Fruit fly (Drosophila melanogaster) whole organism, prepupa: ENCODE measurements around the gene CG46320.

Experiments
- CG10631 ChIP-seq: fragments of 200-800 bp; sonication (Bioruptor generic); optimal IDR thresholded peaks from 2 replicates; lab custom pipeline; 2016; ENCODE audit warnings: missing biosample characterization, missing genetic modification characterization
- CG10669 ChIP-seq: fragments of 200-800 bp; sonication (Bioruptor generic); optimal IDR thresholded peaks from 3 replicates; lab custom pipeline; 2018; ENCODE audit warnings: missing biosample characterization, mild to moderate bottlenecking, missing genetic modification characterization, moderate library complexity
- CG11294 ChIP-seq: fragments of 200-800 bp; sonication (Bioruptor generic); IDR thresholded peaks from 2 replicates; pipeline ENCODE4 v1.3.6; 2022; ENCODE audit warnings: missing biosample characterization, missing genetic modification characterization
- CG11902 ChIP-seq: fragments of 200-800 bp; sonication (Bioruptor generic); optimal IDR thresholded peaks from 3 replicates; lab custom pipeline; 2016; ENCODE audit warnings: missing biosample characterization, missing genetic modification characterization
- CG15336 ChIP-seq: fragments of 200-800 bp; sonication (Bioruptor generic); IDR thresholded peaks from 2 replicates; pipeline ENCODE4 v1.3.6; 2022; ENCODE audit warnings: missing biosample characterization, missing genetic modification characterization
- CG1621 ChIP-seq: fragments of 200-800 bp; sonication (Bioruptor generic); optimal IDR thresholded peaks from 3 replicates; lab custom pipeline; 2018; ENCODE audit warnings: missing biosample characterization, mild to moderate bottlenecking, missing genetic modification characterization
- CG16779 ChIP-seq: fragments of 200-800 bp; sonication (Bioruptor generic); optimal IDR thresholded peaks from 3 replicates; lab custom pipeline; 2017; ENCODE audit warnings: missing biosample characterization, mild to moderate bottlenecking, missing genetic modification characterization
- CG3032 ChIP-seq: fragments of 200-800 bp; optimal IDR thresholded peaks from 2 replicates; lab custom pipeline; 2019; ENCODE audit warnings: missing biosample characterization, mild to moderate bottlenecking, missing genetic modification characterization, moderate library complexity
- CG31627 ChIP-seq: fragments of 200-800 bp; sonication (Bioruptor generic); optimal IDR thresholded peaks from 3 replicates; lab custom pipeline; 2016; ENCODE audit warnings: missing biosample characterization, missing genetic modification characterization
- CG34406 ChIP-seq: fragments of 200-800 bp; sonication (Bioruptor generic); optimal IDR thresholded peaks from 3 replicates; lab custom pipeline; 2016; ENCODE audit warnings: missing biosample characterization, missing genetic modification characterization
- CG4318 ChIP-seq: fragments of 200-800 bp; sonication (Bioruptor generic); optimal IDR thresholded peaks from 3 replicates; lab custom pipeline; 2017; ENCODE audit warnings: missing biosample characterization, mild to moderate bottlenecking, missing genetic modification characterization
- CG6163 ChIP-seq: fragments of 200-800 bp; sonication (Bioruptor generic); IDR thresholded peaks from 3 replicates; pipeline ENCODE4 v1.3.6; 2022; ENCODE audit warnings: missing biosample characterization, missing genetic modification characterization
- CG6276 ChIP-seq: fragments of 200-800 bp; sonication (Bioruptor generic); optimal IDR thresholded peaks from 2 replicates; lab custom pipeline; 2017; ENCODE audit warnings: missing biosample characterization, mild to moderate bottlenecking, missing genetic modification characterization
- CG6792 ChIP-seq: fragments of 200-800 bp; sonication (Bioruptor generic); optimal IDR thresholded peaks from 3 replicates; lab custom pipeline; 2016; ENCODE audit warnings: missing biosample characterization, missing genetic modification characterization
- CG6854 ChIP-seq: fragments of 200-800 bp; sonication (Bioruptor generic); optimal IDR thresholded peaks from 2 replicates; lab custom pipeline; 2017; ENCODE audit warnings: missing biosample characterization, mild to moderate bottlenecking, missing genetic modification characterization
- CG7368 ChIP-seq: fragments of 200-800 bp; sonication (Bioruptor generic); optimal IDR thresholded peaks from 3 replicates; lab custom pipeline; 2016; ENCODE audit warnings: missing biosample characterization, missing genetic modification characterization
- CG8119 ChIP-seq: fragments of 200-800 bp; sonication (Bioruptor generic); IDR thresholded peaks from 3 replicates; pipeline ENCODE4 v1.3.6; 2022; ENCODE audit warnings: missing biosample characterization, missing genetic modification characterization
- CG8319 ChIP-seq: fragments of 200-800 bp; sonication (Bioruptor generic); optimal IDR thresholded peaks from 3 replicates; lab custom pipeline; 2016; ENCODE audit warnings: missing biosample characterization, missing genetic modification characterization
- CG8632 ChIP-seq: fragments of 200-800 bp; sonication (Bioruptor generic); optimal IDR thresholded peaks from 3 replicates; lab custom pipeline; 2016; ENCODE audit warnings: missing biosample characterization, missing genetic modification characterization
- Eip93F ChIP-seq: fragments of 200-800 bp; sonication (Bioruptor generic); optimal IDR thresholded peaks from 2 replicates; lab custom pipeline; 2016; ENCODE audit warnings: missing biosample characterization, mild to moderate bottlenecking, missing genetic modification characterization
- Ets21C ChIP-seq: fragments of 200-800 bp; sonication (Bioruptor generic); optimal IDR thresholded peaks from 3 replicates; lab custom pipeline; 2016; ENCODE audit warnings: missing biosample characterization, missing genetic modification characterization
- Gug ChIP-seq: fragments of 200-800 bp; sonication (Bioruptor generic); IDR thresholded peaks from 2 replicates; pipeline ENCODE4 v1.3.6; 2022; ENCODE audit warnings: missing biosample characterization, missing genetic modification characterization
- Hr39 ChIP-seq: fragments of 200-800 bp; sonication (Bioruptor generic); optimal IDR thresholded peaks from 2 replicates; lab custom pipeline; 2016; ENCODE audit warnings: missing biosample characterization, missing genetic modification characterization
- Lpt ChIP-seq: fragments of 200-800 bp; sonication (Bioruptor generic); optimal IDR thresholded peaks from 3 replicates; lab custom pipeline; 2016; ENCODE audit warnings: missing biosample characterization, missing genetic modification characterization
- Met ChIP-seq: fragments of 200-800 bp; sonication (Bioruptor generic); optimal IDR thresholded peaks from 3 replicates; lab custom pipeline; 2016; ENCODE audit warnings: missing biosample characterization, missing genetic modification characterization
- OdsH ChIP-seq: fragments of 200-800 bp; sonication (Bioruptor generic); optimal IDR thresholded peaks from 3 replicates; lab custom pipeline; 2016; ENCODE audit warnings: missing biosample characterization, missing genetic modification characterization
- Smox ChIP-seq: fragments of 200-800 bp; sonication (Bioruptor generic); optimal IDR thresholded peaks from 3 replicates; lab custom pipeline; 2016; ENCODE audit warnings: missing biosample characterization, missing genetic modification characterization
- Sox102F ChIP-seq: fragments of 200-800 bp; sonication (Bioruptor generic); optimal IDR thresholded peaks from 2 replicates; lab custom pipeline; 2016; ENCODE audit warnings: missing biosample characterization, mild to moderate bottlenecking, missing genetic modification characterization
- Sox14 ChIP-seq: fragments of 200-800 bp; sonication (Bioruptor generic); optimal IDR thresholded peaks from 3 replicates; lab custom pipeline; 2016; ENCODE audit warnings: missing biosample characterization, missing genetic modification characterization
- Sox15 ChIP-seq: fragments of 200-800 bp; sonication (Bioruptor generic); optimal IDR thresholded peaks from 3 replicates; lab custom pipeline; 2016; ENCODE audit warnings: missing biosample characterization, missing genetic modification characterization
- achi ChIP-seq: fragments of 200-800 bp; sonication (Bioruptor generic); optimal IDR thresholded peaks from 3 replicates; lab custom pipeline; 2016; ENCODE audit warnings: missing biosample characterization, missing genetic modification characterization
- dac ChIP-seq: fragments of 200-800 bp; sonication (Bioruptor generic); optimal IDR thresholded peaks from 2 replicates; lab custom pipeline; 2017; ENCODE audit warnings: missing biosample characterization, mild to moderate bottlenecking, missing genetic modification characterization
- dsx ChIP-seq: fragments of 200-800 bp; optimal IDR thresholded peaks from 3 replicates; lab custom pipeline; 2019; ENCODE audit warnings: missing biosample characterization, mild to moderate bottlenecking, missing genetic modification characterization, moderate library complexity; ENCODE audit not compliant: poor library complexity, severe bottlenecking
- eg ChIP-seq: fragments of 200-800 bp; sonication (Bioruptor generic); IDR thresholded peaks from 3 replicates; pipeline ENCODE4 v1.3.6; 2022; ENCODE audit warnings: missing biosample characterization, missing genetic modification characterization
- esn ChIP-seq: fragments of 200-800 bp; sonication (Bioruptor generic); optimal IDR thresholded peaks from 2 replicates; lab custom pipeline; 2016; ENCODE audit warnings: missing biosample characterization, mild to moderate bottlenecking, missing genetic modification characterization, moderate library complexity
- fd59A ChIP-seq: fragments of 200-800 bp; sonication (Bioruptor generic); optimal IDR thresholded peaks from 2 replicates; lab custom pipeline; 2017; ENCODE audit warnings: missing biosample characterization, mild to moderate bottlenecking, missing genetic modification characterization, missing genetic modification reagents
- fkh ChIP-seq: fragments of 200-800 bp; sonication (Bioruptor generic); optimal IDR thresholded peaks from 3 replicates; lab custom pipeline; 2017; ENCODE audit warnings: missing biosample characterization, mild to moderate bottlenecking, missing genetic modification characterization, moderate library complexity
- lz ChIP-seq: fragments of 200-800 bp; sonication (Bioruptor generic); optimal IDR thresholded peaks from 3 replicates; lab custom pipeline; 2016; ENCODE audit warnings: missing biosample characterization, missing genetic modification characterization
- net ChIP-seq: fragments of 200-800 bp; sonication (Bioruptor generic); optimal IDR thresholded peaks from 3 replicates; lab custom pipeline; 2016; ENCODE audit warnings: missing biosample characterization, missing genetic modification characterization
- salr ChIP-seq, 2 experiments: fragments of 200-800 bp; sonication (Bioruptor generic); optimal IDR thresholded peaks; 3 replicates each; lab custom pipeline; 2016 to 2018; ENCODE audit warnings: missing biosample characterization in 2 of 2, missing genetic modification characterization in 2 of 2, mild to moderate bottlenecking in 1 of 2
- spab ChIP-seq: fragments of 200-800 bp; sonication (Bioruptor generic); optimal IDR thresholded peaks from 2 replicates; lab custom pipeline; 2017; ENCODE audit warnings: missing biosample characterization, mild to moderate bottlenecking, missing genetic modification characterization, missing genetic modification reagents
- svp ChIP-seq: fragments of 200-800 bp; sonication (Bioruptor generic); peaks from one replicate; lab custom pipeline; 2016; ENCODE audit warnings: missing biosample characterization, missing genetic modification characterization
- topi ChIP-seq: fragments of 200-800 bp; sonication (Bioruptor generic); optimal IDR thresholded peaks from 3 replicates; lab custom pipeline; 2016; ENCODE audit warnings: missing biosample characterization, missing genetic modification characterization

Gene CG46320

dm6 chr3L:5765844-5766200, 101.9 kb downstream of the CG46320 start, which contains the start of gene Txl:
Txl (plus strand) TSS chr3L:5765846.
- TF ChIP-seq Lpt: no peak

- TF ChIP-seq fd59A (GFP tag; lab: Kevin White, UChicago) (no peak), dac (GFP tag; lab: Kevin White, UChicago) (no peak), CG34406 (GFP tag; lab: Kevin White, UChicago) (no peak), CG8632 (GFP tag; lab: Kevin White, UChicago) (no peak), Sox102F (no peak), spab (GFP tag; lab: Kevin White, UChicago) (no peak), CG3032 (tag; lab: Kevin White, UChicago) (peak; percentile 8), fkh (GFP tag; lab: Kevin White, UChicago) (no peak), eg (GFP tag; lab: Robert Waterston, UW) (no peak), esn (peak; percentile 43), topi (GFP tag; lab: Kevin White, UChicago) (peak; percentile 5), CG15336 (GFP tag; lab: Robert Waterston, UW) (0 out of 2 replicates have a peak, but pooled peaks have one; percentile 15), Smox (GFP tag; lab: Kevin White, UChicago) (no peak), CG6854 (GFP tag; lab: Kevin White, UChicago) (peak; percentile 31), dsx (peak; percentile 50), OdsH (GFP tag; lab: Kevin White, UChicago) (no peak), Sox14 (GFP tag; lab: Kevin White, UChicago) (peak; percentile 16), svp (GFP tag; lab: Kevin White, UChicago) (peak; percentile 61), Ets21C (GFP tag; lab: Kevin White, UChicago) (no peak), Hr39 (no peak)
These were observed 104.9 kb downstream of the CG46320 start, which contains the start of the genes Ppat-Dpck and scny for dm6 chr3L:5768532-5769497. Ppat-Dpck (minus strand) TSS chr3L:5768794. scny (plus strand) TSS chr3L:5769002.

- TF ChIP-seq CG6792 (GFP tag; lab: Kevin White, UChicago) (peak; percentile 46), achi (peak; percentile 39), CG11294 (GFP tag; lab: Robert Waterston, UW) (no peak), eg (GFP tag; lab: Robert Waterston, UW) (peak; percentile 66; the same call in 2 of the 3 replicates), Met (GFP tag; lab: Kevin White, UChicago) (no peak), Sox15 (no peak), salr (GFP tag; optimal IDR thresholded peaks at IDR 0.05; lab: Kevin White, UChicago) (peak in 1 of 2 experiments; percentile 58), CG3032 (tag; lab: Kevin White, UChicago) (peak; percentile 82), Gug (GFP tag; lab: Robert Waterston, UW) (no peak), CG11902 (GFP tag; lab: Kevin White, UChicago) (no peak), fkh (GFP tag; lab: Kevin White, UChicago) (peak; percentile 37), net (peak; percentile 78), topi (GFP tag; lab: Kevin White, UChicago) (no peak), CG6276 (peak; percentile 77), Smox (GFP tag; lab: Kevin White, UChicago) (no peak), CG4318 (GFP tag; lab: Kevin White, UChicago) (no peak), CG31627 (no peak), Sox14 (GFP tag; lab: Kevin White, UChicago) (no peak), CG16779 (peak; percentile 85), CG1621 (tag; lab: Kevin White, UChicago) (peak; percentile 85), CG6163 (GFP tag; lab: Robert Waterston, UW) (peak; percentile 90), CG10631 (GFP tag; lab: Kevin White, UChicago) (no peak), lz (GFP tag; lab: Kevin White, UChicago) (no peak), CG7368 (no peak), CG8119 (GFP tag; lab: Robert Waterston, UW) (peak; percentile 84), CG10669 (GFP tag; lab: Kevin White, UChicago) (peak; percentile 78), CG8319 (no peak), dac (GFP tag; lab: Kevin White, UChicago) (peak; percentile 6), Sox102F (no peak), esn (no peak), CG15336 (GFP tag; lab: Robert Waterston, UW) (peak; percentile 52), Eip93F (GFP tag; lab: Kevin White, UChicago) (peak; percentile 50), dsx (peak; percentile 62), Ets21C (GFP tag; lab: Kevin White, UChicago) (no peak)
These were observed 106.3 kb downstream of the CG46320 start for dm6 chr3L:5770113-5770798.
